Worm (Caenorhabditis elegans): ENCODE measurements around the gene pals-21.

ce11 chrIII:1427126-1427525, 46.7 kb upstream of the pals-21 start, which contains the start of gene lelo-2:
- TF ChIP-seq ets-7 (tag; optimal IDR thresholded peaks at IDR 0.05) (no peak), ama-1 (optimal IDR thresholded peaks at IDR 0.05) (no peak), B0310.2 (tag; optimal IDR thresholded peaks at IDR 0.05) (no peak), hmg-4 (GFP tag; optimal IDR thresholded peaks at IDR 0.05) (no peak), tra-4 (tag; optimal IDR thresholded peaks at IDR 0.05) (no peak), tbx-37 (GFP tag; conservative IDR thresholded peaks at IDR 0.05) (no peak), aly-1 (tag; optimal IDR thresholded peaks at IDR 0.05) (no peak)

Data from whole organism, early embryonic.